Fruit fly (Drosophila melanogaster): ENCODE data around the gene ex.

dm6 chr2L:455738-456137 lies 24.7 kb downstream of the ex start:
- TF ChIP-seq psq (optimal IDR thresholded peaks at IDR 0.05) (no peak), Myc (optimal IDR thresholded peaks at IDR 0.05) (no peak), Sin3A (optimal IDR thresholded peaks at IDR 0.05) (no peak)
